Worm (Caenorhabditis elegans) whole organism, mixed stage, embryonic: Measurements from ENCODE around the gene gst-44.
A peak's percentile ranks its signal among the peaks of the same experiment; 100 is the strongest.

Experiments
- M03D4.4 ChIP-seq: sonication (generic microtip); optimal IDR thresholded peaks from 2 replicates; lab custom pipeline; 2017; ENCODE audit warnings: mild to moderate bottlenecking, missing genetic modification characterization, missing compliant biosample characterization
- ceh-43 ChIP-seq: fragments of 200-800 bp; sonication (Bioruptor generic); optimal IDR thresholded peaks from 2 replicates; lab custom pipeline; 2018; ENCODE audit warnings: mild to moderate bottlenecking, missing genetic modification characterization, moderate library complexity, missing compliant biosample characterization
- ceh-83 ChIP-seq: fragments of 200-800 bp; sonication (Bioruptor generic); optimal IDR thresholded peaks from 2 replicates; lab custom pipeline; 2018; ENCODE audit warnings: mild to moderate bottlenecking, missing genetic modification characterization, missing compliant biosample characterization
- ces-1 ChIP-seq: fragments of 150-350 bp; optimal IDR thresholded peaks from 2 replicates; lab custom pipeline; 2014; ENCODE audit warnings: missing biosample characterization, missing genetic modification reagents, missing genetic modification characterization
- cnd-1 ChIP-seq: fragments of 200-800 bp; sonication (Bioruptor generic); optimal IDR thresholded peaks from 2 replicates; lab custom pipeline; 2018; ENCODE audit warnings: mild to moderate bottlenecking, missing genetic modification characterization, missing compliant biosample characterization
- drap-1 ChIP-seq: fragments of 200-800 bp; sonication (Bioruptor generic); optimal IDR thresholded peaks from 3 replicates; lab custom pipeline; 2018; ENCODE audit warnings: mild to moderate bottlenecking, missing genetic modification characterization, missing compliant biosample characterization
- elt-1 ChIP-seq: sonication (generic microtip); optimal IDR thresholded peaks from 2 replicates; lab custom pipeline; 2017; ENCODE audit warnings: missing genetic modification characterization, mild to moderate bottlenecking, missing compliant biosample characterization, antibody characterized with exemption, moderate library complexity, borderline replicate concordance; ENCODE audit not compliant: insufficient read depth
- elt-3 ChIP-seq: fragments of 150-350 bp; optimal IDR thresholded peaks from 2 replicates; lab custom pipeline; 2014; ENCODE audit warnings: missing biosample characterization, missing genetic modification characterization
- ham-2 ChIP-seq: fragments of 200-800 bp; sonication (Bioruptor generic); optimal IDR thresholded peaks from 2 replicates; lab custom pipeline; 2018; ENCODE audit warnings: mild to moderate bottlenecking, missing genetic modification characterization, missing compliant biosample characterization
- hlh-1 ChIP-seq: fragments of 150-350 bp; optimal IDR thresholded peaks from 2 replicates; lab custom pipeline; 2014; ENCODE audit warnings: missing biosample characterization, missing genetic modification reagents, missing genetic modification characterization
- lin-13 ChIP-seq: fragments of 150-350 bp; optimal IDR thresholded peaks from 2 replicates; lab custom pipeline; 2014; ENCODE audit warnings: missing biosample characterization, missing genetic modification characterization
- lin-32 ChIP-seq: fragments of 200-800 bp; sonication (Bioruptor generic); optimal IDR thresholded peaks from 2 replicates; lab custom pipeline; 2018; ENCODE audit warnings: mild to moderate bottlenecking, missing genetic modification characterization, missing compliant biosample characterization
- lsy-2 ChIP-seq: fragments of 150-350 bp; optimal IDR thresholded peaks from 2 replicates; lab custom pipeline; 2014; ENCODE audit warnings: missing biosample characterization, missing genetic modification characterization
- mab-5 ChIP-seq: fragments of 150-350 bp; optimal IDR thresholded peaks from 2 replicates; lab custom pipeline; 2014; ENCODE audit warnings: missing biosample characterization, missing genetic modification characterization
- mep-1 ChIP-seq: fragments of 150-350 bp; optimal IDR thresholded peaks from 2 replicates; lab custom pipeline; 2017; ENCODE audit warnings: missing biosample characterization, missing genetic modification reagents, missing genetic modification characterization, inconsistent platforms
- mls-2 ChIP-seq: sonication (generic microtip); optimal IDR thresholded peaks from 2 replicates; lab custom pipeline; 2016; ENCODE audit warnings: mild to moderate bottlenecking, missing genetic modification characterization, moderate library complexity, missing compliant biosample characterization
- nhr-12 ChIP-seq: fragments of 150-350 bp; optimal IDR thresholded peaks from 2 replicates; lab custom pipeline; 2014; ENCODE audit warnings: missing biosample characterization, missing genetic modification characterization
- nhr-2 ChIP-seq: fragments of 150-350 bp; optimal IDR thresholded peaks from 2 replicates; lab custom pipeline; 2014; ENCODE audit warnings: missing biosample characterization, missing genetic modification characterization
- nhr-237 ChIP-seq: fragments of 150-350 bp; optimal IDR thresholded peaks from 2 replicates; lab custom pipeline; 2014; ENCODE audit warnings: missing biosample characterization, missing genetic modification characterization
- nhr-76 ChIP-seq: sonication (generic microtip); optimal IDR thresholded peaks from 2 replicates; lab custom pipeline; 2017; ENCODE audit warnings: missing biosample characterization, missing genetic modification characterization
- pha-4 ChIP-seq: fragments of 150-350 bp; optimal IDR thresholded peaks from 2 replicates; lab custom pipeline; 2018; ENCODE audit warnings: missing biosample characterization, missing genetic modification reagents, missing genetic modification characterization
- sem-2 ChIP-seq: fragments of 200-800 bp; sonication (Bioruptor generic); optimal IDR thresholded peaks from 2 replicates; lab custom pipeline; 2018; ENCODE audit warnings: mild to moderate bottlenecking, missing genetic modification characterization, missing compliant biosample characterization
- snpc-4 ChIP-seq: fragments of 150-350 bp; optimal IDR thresholded peaks from 2 replicates; lab custom pipeline; 2014; ENCODE audit warnings: missing biosample characterization, missing genetic modification characterization
- sptf-1 ChIP-seq: sonication (generic microtip); optimal IDR thresholded peaks from 2 replicates; lab custom pipeline; 2017; ENCODE audit warnings: mild to moderate bottlenecking, missing genetic modification characterization, moderate library complexity, missing compliant biosample characterization
- tbx-8 ChIP-seq: fragments of 200-800 bp; sonication (Bioruptor generic); optimal IDR thresholded peaks from 2 replicates; lab custom pipeline; 2018; ENCODE audit warnings: mild to moderate bottlenecking, missing genetic modification characterization, moderate library complexity, missing compliant biosample characterization
- unc-120 ChIP-seq: sonication (generic microtip); optimal IDR thresholded peaks from 2 replicates; lab custom pipeline; 2017; ENCODE audit warnings: missing genetic modification characterization, missing compliant biosample characterization; ENCODE audit not compliant: poor library complexity, severe bottlenecking
- unc-39 ChIP-seq: fragments of 150-350 bp; optimal IDR thresholded peaks from 2 replicates; lab custom pipeline; 2014; ENCODE audit warnings: missing biosample characterization, missing genetic modification characterization
- unc-62 ChIP-seq: fragments of 150-350 bp; optimal IDR thresholded peaks from 2 replicates; lab custom pipeline; 2014; ENCODE audit warnings: missing biosample characterization, missing genetic modification reagents, missing genetic modification characterization
- zip-8 ChIP-seq: fragments of 150-350 bp; optimal IDR thresholded peaks from 2 replicates; lab custom pipeline; 2014; ENCODE audit warnings: missing biosample characterization, missing genetic modification characterization
- ztf-11 ChIP-seq: fragments of 150-350 bp; optimal IDR thresholded peaks from 2 replicates; lab custom pipeline; 2014; ENCODE audit warnings: missing biosample characterization, missing genetic modification characterization

The gst-44 gene

ce11 chrV:16390655-16391054 is at the start of gene gst-44:
Gene gst-44 (plus strand): TSS chrV:16390891.
- TF ChIP-seq sem-2 (GFP tag; lab: Kevin White, UChicago) (no peak), unc-120 (no peak)

ce11 chrV:16342258-16342618 is 48.5 kb upstream of the gst-44 start, which contains the start of gene nhr-193:
Gene nhr-193 (plus strand): TSS chrV:16342308.
- no peak for TF ChIP-seq lin-13
- no peak for TF ChIP-seq zip-8 (tag; lab: Kevin White, UChicago)
- no peak for TF ChIP-seq mls-2
- no peak for TF ChIP-seq tbx-8
- no peak for TF ChIP-seq lin-32 (GFP tag; lab: Kevin White, UChicago)
- TF ChIP-seq snpc-4 = no peak
- TF ChIP-seq ceh-43 (GFP tag; lab: Kevin White, UChicago) = no peak
- TF ChIP-seq sptf-1 = no peak
- no peak for TF ChIP-seq elt-3
- TF ChIP-seq elt-1 = no peak
- no peak for TF ChIP-seq pha-4 (tag; lab: Kevin White, UChicago)
- TF ChIP-seq unc-120 = no peak
- no peak for TF ChIP-seq unc-62
- no peak for TF ChIP-seq sem-2 (GFP tag; lab: Kevin White, UChicago)
- no peak for TF ChIP-seq unc-39
- TF ChIP-seq nhr-237 = no peak
- TF ChIP-seq ces-1 (GFP tag; lab: Kevin White, UChicago) = no peak
- no peak for TF ChIP-seq ztf-11 (tag; lab: Kevin White, UChicago)
- no peak for TF ChIP-seq nhr-76 (tag; lab: Kevin White, UChicago)
- no peak for TF ChIP-seq mab-5 (tag; lab: Kevin White, UChicago)

- TF ChIP-seq lsy-2 (tag; lab: Kevin White, UChicago) (no peak), lin-32 (GFP tag; lab: Kevin White, UChicago) (no peak), mep-1 (tag; lab: Kevin White, UChicago) (no peak), mab-5 (tag; lab: Kevin White, UChicago) (no peak), ceh-43 (GFP tag; lab: Kevin White, UChicago) (no peak), zip-8 (tag; lab: Kevin White, UChicago) (no peak), cnd-1 (no peak), unc-39 (no peak), unc-120 (no peak), ceh-83 (GFP tag; lab: Kevin White, UChicago) (no peak), hlh-1 (tag; lab: Kevin White, UChicago) (no peak), unc-62 (no peak), nhr-2 (tag; lab: Kevin White, UChicago) (no peak), sptf-1 (no peak), drap-1 (GFP tag; lab: Kevin White, UChicago) (no peak), elt-1 (no peak)
Measured at ce11 chrV:16346406-16347108, 44.1 kb upstream of the gst-44 start, which contains the start of the genes W08G11.5 and W08G11.1. Gene W08G11.5 (minus strand): TSS chrV:16346506. Gene W08G11.1 (plus strand): TSS chrV:16347058.

- TF ChIP-seq zip-8 (tag; lab: Kevin White, UChicago) = no peak
- no peak for TF ChIP-seq mep-1 (tag; lab: Kevin White, UChicago)
- TF ChIP-seq ces-1 (GFP tag; lab: Kevin White, UChicago) = no peak
- TF ChIP-seq mab-5 (tag; lab: Kevin White, UChicago) = no peak
- TF ChIP-seq unc-39 = no peak
- no peak for TF ChIP-seq nhr-76 (tag; lab: Kevin White, UChicago)
- no peak for TF ChIP-seq tbx-8
- TF ChIP-seq sptf-1 = no peak
- no peak for TF ChIP-seq hlh-1 (tag; lab: Kevin White, UChicago)
- TF ChIP-seq unc-62 = no peak
- no peak for TF ChIP-seq nhr-12 (tag; lab: Kevin White, UChicago)
- no peak for TF ChIP-seq elt-3
- TF ChIP-seq M03D4.4 (tag; lab: Kevin White, UChicago) = no peak
- no peak for TF ChIP-seq elt-1
- TF ChIP-seq ham-2 (GFP tag; lab: Kevin White, UChicago) = no peak
- TF ChIP-seq drap-1 (GFP tag; lab: Kevin White, UChicago) = no peak
- no peak for TF ChIP-seq lin-32 (GFP tag; lab: Kevin White, UChicago)
- TF ChIP-seq mls-2 = no peak
- TF ChIP-seq ceh-83 (GFP tag; lab: Kevin White, UChicago) = no peak
- TF ChIP-seq, all 35 proteins: peak for 0
Measured at ce11 chrV:16350061-16350460, 40.6 kb upstream of the gst-44 start.

ce11 chrV:16350775-16351378 is 39.8 kb upstream of the gst-44 start:
- TF ChIP-seq ces-1 (GFP tag; lab: Kevin White, UChicago) = no peak
- TF ChIP-seq unc-120 = peak; percentile 77
- TF ChIP-seq mep-1 (tag; lab: Kevin White, UChicago) = peak; percentile 0
- TF ChIP-seq drap-1 (GFP tag; lab: Kevin White, UChicago) = peak; percentile 33
- no peak for TF ChIP-seq snpc-4
